Fruit fly (Drosophila melanogaster) whole organism, adult: ENCODE measurements around the gene Sgs5bis.

Source experiments
- CG7045 ChIP-seq: fragments of 200-800 bp; sonication (Bioruptor generic); optimal IDR thresholded peaks from 2 replicates; lab custom pipeline; 2017; ENCODE audit warnings: missing biosample characterization, mild to moderate bottlenecking, missing genetic modification characterization
- CG7101 ChIP-seq: fragments of 200-800 bp; sonication (Bioruptor generic); optimal IDR thresholded peaks from 2 replicates; lab custom pipeline; 2018; ENCODE audit warnings: missing biosample characterization, mild to moderate bottlenecking, missing genetic modification characterization, moderate library complexity

dm6 chr3R:17626827-17627226 is 32.6 kb downstream of the Sgs5bis start, which contains the start of gene CG14325:
- TF ChIP-seq CG7101 (tag; lab: Kevin White, UChicago) (no peak), CG7045 (GFP tag; lab: Kevin White, UChicago) (no peak)
